Worm (Caenorhabditis elegans) whole organism, L3 larva: ENCODE measurements around the gene arrd-12.

Experiments
- aly-2 ChIP-seq: fragments of 150-350 bp; optimal IDR thresholded peaks from 2 replicates; lab custom pipeline; 2014; ENCODE audit warnings: missing biosample characterization, missing genetic modification characterization
- ceh-16 ChIP-seq: sonication (generic microtip); optimal IDR thresholded peaks from 2 replicates; lab custom pipeline; 2017; ENCODE audit warnings: missing biosample characterization, missing genetic modification characterization
- ceh-82 ChIP-seq: fragments of 150-350 bp; optimal IDR thresholded peaks from 2 replicates; lab custom pipeline; 2014; ENCODE audit warnings: missing biosample characterization, missing genetic modification characterization
- eor-1 ChIP-seq, 2 experiments: fragments of 150-350 bp; optimal IDR thresholded peaks; 2 replicates each; lab custom pipeline; 2014 to 2018; ENCODE audit warnings: missing biosample characterization in 2 of 2, missing genetic modification characterization in 2 of 2
- fkh-2 ChIP-seq: fragments of 150-350 bp; optimal IDR thresholded peaks from 2 replicates; lab custom pipeline; 2014; ENCODE audit warnings: missing biosample characterization, missing genetic modification reagents, missing genetic modification characterization
- hmg-11 ChIP-seq: sonication (generic microtip); optimal IDR thresholded peaks from 2 replicates; lab custom pipeline; 2016; ENCODE audit warnings: missing genetic modification characterization, missing compliant biosample characterization
- lin-15B ChIP-seq: fragments of 150-350 bp; optimal IDR thresholded peaks from 2 replicates; lab custom pipeline; 2014; ENCODE audit warnings: missing biosample characterization, missing genetic modification characterization
- nfya-1 ChIP-seq: sonication (generic microtip); optimal IDR thresholded peaks from 2 replicates; lab custom pipeline; 2017; ENCODE audit warnings: missing genetic modification characterization, mild to moderate bottlenecking, missing compliant biosample characterization, antibody characterized with exemption, moderate library complexity; ENCODE audit not compliant: insufficient read depth
- nhr-11 ChIP-seq: fragments of 150-350 bp; optimal IDR thresholded peaks from 2 replicates; lab custom pipeline; 2014; ENCODE audit warnings: missing biosample characterization, missing genetic modification characterization
- nhr-12 ChIP-seq: fragments of 150-350 bp; optimal IDR thresholded peaks from 2 replicates; lab custom pipeline; 2014; ENCODE audit warnings: missing biosample characterization, missing genetic modification characterization
- nhr-23 ChIP-seq: fragments of 150-350 bp; optimal IDR thresholded peaks from 2 replicates; lab custom pipeline; 2014; ENCODE audit warnings: missing biosample characterization, missing genetic modification reagents, missing genetic modification characterization
- nhr-25 ChIP-seq: sonication (generic microtip); optimal IDR thresholded peaks from 2 replicates; lab custom pipeline; 2017; ENCODE audit warnings: missing biosample characterization, missing genetic modification characterization
- nhr-67 ChIP-seq: fragments of 150-350 bp; optimal IDR thresholded peaks from 2 replicates; lab custom pipeline; 2014; ENCODE audit warnings: missing biosample characterization, missing genetic modification characterization
- nhr-76 ChIP-seq: fragments of 150-350 bp; sonication (generic microtip); optimal IDR thresholded peaks from 5 replicates; lab custom pipeline; 2014; ENCODE audit warnings: missing biosample characterization, missing genetic modification characterization
- pha-4 ChIP-seq: fragments of 150-350 bp; optimal IDR thresholded peaks from 2 replicates; lab custom pipeline; 2014; ENCODE audit warnings: missing biosample characterization, missing genetic modification reagents, missing genetic modification characterization
- snpc-4 ChIP-seq: fragments of 150-350 bp; optimal IDR thresholded peaks from 2 replicates; lab custom pipeline; 2014; ENCODE audit warnings: missing biosample characterization, missing genetic modification characterization
- zag-1 ChIP-seq: fragments of 150-350 bp; optimal IDR thresholded peaks from 2 replicates; lab custom pipeline; 2014; ENCODE audit warnings: missing biosample characterization, missing genetic modification characterization
- ztf-11 ChIP-seq: fragments of 150-350 bp; optimal IDR thresholded peaks from 2 replicates; lab custom pipeline; 2014; ENCODE audit warnings: missing biosample characterization, missing genetic modification characterization
- ztf-4 ChIP-seq: fragments of 150-350 bp; optimal IDR thresholded peaks from 2 replicates; lab custom pipeline; 2014; ENCODE audit warnings: missing biosample characterization, missing genetic modification characterization

The arrd-12 gene

DNA sequence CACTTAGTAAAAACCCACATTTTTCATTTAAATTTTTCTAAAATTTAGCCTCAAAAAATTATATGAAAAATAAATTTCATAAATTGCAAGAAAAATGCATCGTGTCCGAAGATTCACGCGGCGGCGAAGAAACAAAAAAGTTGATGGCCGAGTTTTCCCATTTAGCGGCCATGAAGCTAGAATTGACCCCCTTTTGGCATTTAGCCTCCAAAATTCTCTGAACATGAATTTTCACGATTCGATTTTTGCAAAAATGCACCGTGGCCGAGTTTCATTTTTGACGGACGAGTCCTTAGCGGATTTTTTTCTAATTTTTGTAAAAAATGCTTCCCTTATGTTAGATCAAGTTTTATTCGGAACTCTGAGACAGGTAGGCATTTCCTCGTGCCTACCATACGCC is 49.5 kb downstream of the arrd-12 start:
- TF ChIP-seq hmg-11: no peak
- no peak for TF ChIP-seq lin-15B (tag; lab: Kevin White, UChicago)
- TF ChIP-seq ztf-4 (tag; lab: Kevin White, UChicago): no peak
- TF ChIP-seq pha-4: no peak
- no peak for TF ChIP-seq snpc-4 (tag; lab: Kevin White, UChicago)
- TF ChIP-seq nhr-23 (tag; lab: Kevin White, UChicago): no peak
- no peak for TF ChIP-seq nhr-25 (tag; lab: Kevin White, UChicago)
- TF ChIP-seq nhr-76: no peak
- TF ChIP-seq ztf-11 (tag; lab: Kevin White, UChicago): no peak
- no peak for TF ChIP-seq eor-1 (tag; optimal IDR thresholded peaks at IDR 0.05; lab: Kevin White, UChicago)
- no peak for TF ChIP-seq nhr-11 (tag; lab: Kevin White, UChicago)
- no peak for TF ChIP-seq zag-1 (tag; lab: Kevin White, UChicago)
- no peak for TF ChIP-seq nhr-12 (tag; lab: Kevin White, UChicago)
- no peak for TF ChIP-seq ceh-82 (tag; lab: Kevin White, UChicago)
- TF ChIP-seq nfya-1 (tag; lab: Kevin White, UChicago): no peak
- TF ChIP-seq aly-2 (tag; lab: Kevin White, UChicago): no peak
- TF ChIP-seq nhr-67: no peak
- TF ChIP-seq ceh-16 (tag; lab: Kevin White, UChicago): no peak
- no peak for TF ChIP-seq fkh-2 (tag; lab: Kevin White, UChicago)
